Worm (Caenorhabditis elegans): Measurements from ENCODE around the gene chtb-1.
A peak's percentile ranks its signal among the peaks of the same experiment; 100 is the strongest.

Gene chtb-1

ce11 chrIII:9355412-9355969 lies at the start of gene chtb-1:
chtb-1 (minus strand) TSS chrIII:9355462.
- no peak for TF ChIP-seq mep-1 (tag; optimal IDR thresholded peaks at IDR 0.05)
- no peak for TF ChIP-seq ets-5 (GFP tag; IDR thresholded peaks at IDR 0.05)
- TF ChIP-seq unc-98 (GFP tag; IDR thresholded peaks at IDR 0.05): no peak
- TF ChIP-seq irx-1 (tag; optimal IDR thresholded peaks at IDR 0.05): no peak
- no peak for TF ChIP-seq aly-2 (tag; optimal IDR thresholded peaks at IDR 0.05)
- no peak for TF ChIP-seq F16B12.6 (tag; optimal IDR thresholded peaks at IDR 0.05)

ce11 chrIII:9401036-9401435 lies 45.8 kb upstream of the chtb-1 start, which contains the start of gene nlp-48:
nlp-48 (minus strand) TSS chrIII:9401136.
- TF ChIP-seq egl-13 (tag; optimal IDR thresholded peaks at IDR 0.05) (no peak), tbx-2 (tag; optimal IDR thresholded peaks at IDR 0.05) (no peak), alr-1 (tag; optimal IDR thresholded peaks at IDR 0.05; ENCODE audit: borderline replicate concordance) (no peak), sptf-1 (tag; optimal IDR thresholded peaks at IDR 0.05) (no peak), pag-3 (tag; optimal IDR thresholded peaks at IDR 0.05; ENCODE audit: borderline replicate concordance, insufficient read depth) (no peak), lin-15B (tag; optimal IDR thresholded peaks at IDR 0.05) (no peak), blmp-1 (tag; optimal IDR thresholded peaks at IDR 0.05) (no peak), lin-35 (GFP tag; optimal IDR thresholded peaks at IDR 0.05) (no peak), nhr-20 (tag; optimal IDR thresholded peaks at IDR 0.05) (no peak), xbp-1 (tag; optimal IDR thresholded peaks at IDR 0.05) (no peak), fkh-10 (GFP tag; optimal IDR thresholded peaks at IDR 0.05) (no peak), lin-14 (GFP tag; optimal IDR thresholded peaks at IDR 0.05) (no peak)

ce11 chrIII:9393114-9393780 lies 38.0 kb upstream of the chtb-1 start, which contains the start of the genes gpr-2 and rgr-1:
gpr-2 (minus strand) TSS chrIII:9393164.
rgr-1 (plus strand) TSS chrIII:9393730.
- TF ChIP-seq nhr-77 (tag; optimal IDR thresholded peaks at IDR 0.05) (no peak), hlh-17 (GFP tag; optimal IDR thresholded peaks at IDR 0.05; ENCODE audit: borderline replicate concordance) (no peak), lsy-2 (tag; optimal IDR thresholded peaks at IDR 0.05) (peak; percentile 56 to 72), skn-1 (tag; optimal IDR thresholded peaks at IDR 0.05) (no peak), snpc-4 (tag; optimal IDR thresholded peaks at IDR 0.05) (no peak), nhr-84 (tag; optimal IDR thresholded peaks at IDR 0.05) (no peak), lin-15B (tag; optimal IDR thresholded peaks at IDR 0.05) (peak; percentile 23), dsc-1 (tag; optimal IDR thresholded peaks at IDR 0.05) (peak; percentile 26), mep-1 (tag; optimal IDR thresholded peaks at IDR 0.05) (peak; percentile 29), nhr-76 (tag; optimal IDR thresholded peaks at IDR 0.05) (no peak), lir-3 (tag; optimal IDR thresholded peaks at IDR 0.05; ENCODE audit: poor library complexity) (no peak), blmp-1 (tag; optimal IDR thresholded peaks at IDR 0.05) (peak; percentile 52), isw-1 (GFP tag; IDR thresholded peaks at IDR 0.05) (peak; percentile 11; the same call in 1 of the 2 replicates), pax-3 (tag; optimal IDR thresholded peaks at IDR 0.05) (no peak), ama-1 (optimal IDR thresholded peaks at IDR 0.05) (no peak), nhr-85 (tag) (peak; percentile 73), fkh-4 (tag; optimal IDR thresholded peaks at IDR 0.05; ENCODE audit: borderline replicate concordance) (no peak), vab-15 (tag; optimal IDR thresholded peaks at IDR 0.05) (no peak), tlp-1 (tag; optimal IDR thresholded peaks at IDR 0.05) (no peak), irx-1 (tag; optimal IDR thresholded peaks at IDR 0.05) (peak; percentile 4), efl-3 (GFP tag; optimal IDR thresholded peaks at IDR 0.05) (no peak), jun-1 (tag; optimal IDR thresholded peaks at IDR 0.05) (no peak), nhr-19 (GFP tag; conservative IDR thresholded peaks at IDR 0.05) (peak; percentile 49), egl-13 (tag; optimal IDR thresholded peaks at IDR 0.05) (no peak), aha-1 (tag; optimal IDR thresholded peaks at IDR 0.05) (no peak), unc-130 (tag; optimal IDR thresholded peaks at IDR 0.05) (peak; percentile 61), dpl-1 (GFP tag; optimal IDR thresholded peaks at IDR 0.05) (peak; percentile 77 to 90 (median 87)), nhr-11 (tag; optimal IDR thresholded peaks at IDR 0.05) (no peak), unc-30 (tag; optimal IDR thresholded peaks at IDR 0.05) (no peak), nhr-28 (tag; optimal IDR thresholded peaks at IDR 0.05) (no peak), lin-35 (GFP tag; optimal IDR thresholded peaks at IDR 0.05) (peak; percentile 85 to 94), C04F5.9 (tag; optimal IDR thresholded peaks at IDR 0.05) (peak; percentile 23), fkh-10 (GFP tag; optimal IDR thresholded peaks at IDR 0.05) (no peak), hlh-4 (tag; optimal IDR thresholded peaks at IDR 0.05) (no peak), zip-4 (GFP tag; optimal IDR thresholded peaks at IDR 0.05) (no peak), pag-3 (tag; optimal IDR thresholded peaks at IDR 0.05; ENCODE audit: borderline replicate concordance, insufficient read depth) (no peak), unc-98 (GFP tag; IDR thresholded peaks at IDR 0.05) (no peak), nhr-12 (tag; optimal IDR thresholded peaks at IDR 0.05) (no peak)

Measured in whole organism, L1 larva.